Fruit fly (Drosophila melanogaster) whole organism, embryonic: ENCODE measurements around the gene CG32700.

Experiments
- CG10654 ChIP-seq: fragments of 200-800 bp; sonication (Bioruptor generic); optimal IDR thresholded peaks from 2 replicates; lab custom pipeline; 2016; ENCODE audit warnings: missing biosample characterization, missing genetic modification characterization
- CG10979 ChIP-seq: fragments of 200-800 bp; sonication (Bioruptor generic); optimal IDR thresholded peaks from 2 replicates; lab custom pipeline; 2018; ENCODE audit warnings: missing biosample characterization, mild to moderate bottlenecking, missing genetic modification characterization, moderate library complexity
- CG12659 ChIP-seq: fragments of 200-800 bp; sonication (Bioruptor generic); optimal IDR thresholded peaks from 3 replicates; lab custom pipeline; 2017; ENCODE audit warnings: mild to moderate bottlenecking, missing biosample characterization, missing genetic modification reagents, missing genetic modification characterization
- CG15073 ChIP-seq: fragments of 200-800 bp; sonication (Bioruptor generic); optimal IDR thresholded peaks from 2 replicates; lab custom pipeline; 2016; ENCODE audit warnings: missing biosample characterization, missing genetic modification characterization
- CG15269 ChIP-seq: fragments of 200-800 bp; sonication (Bioruptor generic); optimal IDR thresholded peaks from 2 replicates; lab custom pipeline; 2018; ENCODE audit warnings: missing biosample characterization, mild to moderate bottlenecking, missing genetic modification characterization, moderate library complexity
- CG15696 ChIP-seq: fragments of 200-800 bp; sonication (Bioruptor generic); optimal IDR thresholded peaks from 2 replicates; lab custom pipeline; 2019; ENCODE audit warnings: missing biosample characterization, mild to moderate bottlenecking, missing genetic modification characterization, moderate library complexity
- CG1792 ChIP-seq: fragments of 200-800 bp; sonication (Bioruptor generic); optimal IDR thresholded peaks from 2 replicates; lab custom pipeline; 2016; ENCODE audit warnings: missing biosample characterization, missing genetic modification characterization
- CG1832 ChIP-seq: fragments of 200-800 bp; sonication (Bioruptor generic); optimal IDR thresholded peaks from 2 replicates; lab custom pipeline; 2017; ENCODE audit warnings: missing biosample characterization, mild to moderate bottlenecking, missing genetic modification characterization, inconsistent platforms
- CG18764 ChIP-seq: fragments of 200-800 bp; sonication (Bioruptor generic); optimal IDR thresholded peaks from 3 replicates; lab custom pipeline; 2016; ENCODE audit warnings: missing biosample characterization, missing genetic modification characterization
- CG2678 ChIP-seq: fragments of 200-800 bp; sonication (Bioruptor generic); optimal IDR thresholded peaks from 3 replicates; lab custom pipeline; 2019; ENCODE audit warnings: missing biosample characterization, mild to moderate bottlenecking, missing genetic modification characterization, moderate library complexity
- CG3163 ChIP-seq: fragments of 200-800 bp; sonication (Bioruptor generic); optimal IDR thresholded peaks from 3 replicates; lab custom pipeline; 2016; ENCODE audit warnings: missing biosample characterization, missing genetic modification characterization
- CG34422 ChIP-seq: fragments of 200-800 bp; sonication (Bioruptor generic); IDR thresholded peaks from 3 replicates; pipeline ENCODE4 v1.3.6; 2022; ENCODE audit warnings: missing biosample characterization, missing genetic modification characterization
- CG4328 ChIP-seq: fragments of 200-800 bp; sonication (Bioruptor generic); optimal IDR thresholded peaks from 3 replicates; lab custom pipeline; 2017; ENCODE audit warnings: missing biosample characterization, missing genetic modification reagents, missing genetic modification characterization
- CG4730 ChIP-seq: fragments of 200-800 bp; sonication (Bioruptor generic); IDR thresholded peaks from 2 replicates; pipeline ENCODE4 v1.3.6; 2022; ENCODE audit warnings: missing biosample characterization, missing genetic modification characterization
- CG7271 ChIP-seq: fragments of 200-800 bp; sonication (Bioruptor generic); optimal IDR thresholded peaks from 2 replicates; lab custom pipeline; 2018; ENCODE audit warnings: missing biosample characterization, mild to moderate bottlenecking, missing genetic modification characterization, moderate library complexity
- CG7372 ChIP-seq: fragments of 200-800 bp; sonication (Bioruptor generic); IDR thresholded peaks from 2 replicates; pipeline ENCODE4 v1.3.6; 2022; ENCODE audit warnings: missing biosample characterization, missing genetic modification characterization
- CG7786 ChIP-seq: fragments of 200-800 bp; sonication (Bioruptor generic); optimal IDR thresholded peaks from 2 replicates; lab custom pipeline; 2016; ENCODE audit warnings: missing biosample characterization, missing genetic modification characterization
- CG7928 ChIP-seq: fragments of 200-800 bp; sonication (Bioruptor generic); optimal IDR thresholded peaks from 2 replicates; lab custom pipeline; 2017; ENCODE audit warnings: missing biosample characterization, mild to moderate bottlenecking, missing genetic modification characterization
- CG8478 ChIP-seq: fragments of >200 bp; optimal IDR thresholded peaks from 2 replicates; lab custom pipeline; 2018
- CG9797 ChIP-seq: fragments of 200-800 bp; sonication (Bioruptor generic); optimal IDR thresholded peaks from 3 replicates; lab custom pipeline; 2018; ENCODE audit warnings: missing biosample characterization, mild to moderate bottlenecking, missing genetic modification characterization
- CkIIα-i1 ChIP-seq: fragments of 200-800 bp; sonication (Bioruptor generic); IDR thresholded peaks from 2 replicates; pipeline ENCODE4 v1.3.6; 2022; ENCODE audit warnings: missing biosample characterization, missing genetic modification characterization
- D19B ChIP-seq: fragments of 200-800 bp; sonication (Bioruptor generic); optimal IDR thresholded peaks from 2 replicates; lab custom pipeline; 2017; ENCODE audit warnings: missing biosample characterization, mild to moderate bottlenecking, missing genetic modification characterization
- Fer1 ChIP-seq: fragments of 200-800 bp; sonication (Bioruptor generic); optimal IDR thresholded peaks from 2 replicates; lab custom pipeline; 2017; ENCODE audit warnings: missing biosample characterization, mild to moderate bottlenecking, missing genetic modification characterization
- Fer2 ChIP-seq: fragments of 200-800 bp; sonication (Bioruptor generic); optimal IDR thresholded peaks from 2 replicates; lab custom pipeline; 2018; ENCODE audit warnings: missing biosample characterization, mild to moderate bottlenecking, missing genetic modification characterization, moderate library complexity
- GATAe ChIP-seq: fragments of 200-800 bp; sonication (Bioruptor generic); conservative IDR thresholded peaks from 2 replicates; pipeline ENCODE4 v1.3.6; 2022; ENCODE audit warnings: missing biosample characterization, missing genetic modification characterization
- Hey ChIP-seq: fragments of 200-800 bp; sonication (Bioruptor generic); optimal IDR thresholded peaks from 3 replicates; lab custom pipeline; 2018; ENCODE audit warnings: missing biosample characterization, mild to moderate bottlenecking, missing genetic modification characterization
- Hmr ChIP-seq: fragments of 200-800 bp; sonication (Bioruptor generic); optimal IDR thresholded peaks from 3 replicates; lab custom pipeline; 2017; ENCODE audit warnings: mild to moderate bottlenecking, missing biosample characterization, missing genetic modification reagents, missing genetic modification characterization
- Hmx ChIP-seq: fragments of 200-800 bp; sonication (Bioruptor generic); optimal IDR thresholded peaks from 2 replicates; lab custom pipeline; 2016; ENCODE audit warnings: missing biosample characterization, missing genetic modification characterization
- Hr51 ChIP-seq, 2 experiments: fragments of 200-800 bp; sonication (Bioruptor generic); optimal IDR thresholded peaks; 2 replicates in 1 of 2; 3 replicates in 1 of 2; lab custom pipeline; 2016 to 2018; ENCODE audit warnings: missing biosample characterization in 2 of 2, missing genetic modification characterization in 2 of 2, mild to moderate bottlenecking in 1 of 2, moderate library complexity in 1 of 2
- MESR4 ChIP-seq: fragments of 200-800 bp; sonication (Bioruptor generic); optimal IDR thresholded peaks from 2 replicates; lab custom pipeline; 2018; ENCODE audit warnings: missing biosample characterization, mild to moderate bottlenecking, missing genetic modification characterization, moderate library complexity
- Meics ChIP-seq: fragments of 200-800 bp; sonication (Bioruptor generic); optimal IDR thresholded peaks from 2 replicates; lab custom pipeline; 2017; ENCODE audit warnings: missing biosample characterization, mild to moderate bottlenecking, missing genetic modification characterization
- Poxn ChIP-seq: fragments of 200-800 bp; sonication (Bioruptor generic); IDR thresholded peaks from 2 replicates; pipeline ENCODE4 v1.3.6; 2022; ENCODE audit warnings: missing biosample characterization, missing genetic modification characterization
- Stat92E ChIP-seq, 3 experiments: fragments of >200 bp in 2 of 3; fragments of 200-800 bp in 1 of 3; sonication (Bioruptor generic) in 1 of 3; optimal IDR thresholded peaks; 2 replicates each; lab custom pipeline; 2017 to 2019; ENCODE audit warnings: missing biosample characterization in 3 of 3, missing genetic modification characterization in 3 of 3, mild to moderate bottlenecking in 1 of 3, moderate library complexity in 1 of 3
- YL-1 ChIP-seq: fragments of 200-800 bp; sonication (Bioruptor generic); optimal IDR thresholded peaks from 3 replicates; lab custom pipeline; 2017; ENCODE audit warnings: missing biosample characterization, mild to moderate bottlenecking, missing genetic modification characterization
- cad ChIP-seq: fragments of >200 bp; optimal IDR thresholded peaks from 2 replicates; lab custom pipeline; 2017; ENCODE audit warnings: missing biosample characterization, missing genetic modification characterization
- cas ChIP-seq: fragments of 200-800 bp; sonication (Bioruptor generic); IDR thresholded peaks from 2 replicates; pipeline ENCODE4 v1.3.6; 2022; ENCODE audit warnings: missing biosample characterization, missing genetic modification characterization
- caup ChIP-seq: fragments of 200-800 bp; sonication (Bioruptor generic); optimal IDR thresholded peaks from 3 replicates; lab custom pipeline; 2017; ENCODE audit warnings: missing biosample characterization, mild to moderate bottlenecking, missing genetic modification characterization, moderate library complexity; ENCODE audit not compliant: severe bottlenecking
- fu2 ChIP-seq: fragments of 200-800 bp; sonication (Bioruptor generic); optimal IDR thresholded peaks from 2 replicates; lab custom pipeline; 2016; ENCODE audit warnings: missing biosample characterization, missing genetic modification characterization
- ken ChIP-seq: fragments of 200-800 bp; sonication (Bioruptor generic); IDR thresholded peaks from 3 replicates; pipeline ENCODE4 v1.3.6; 2022; ENCODE audit warnings: missing biosample characterization, missing genetic modification characterization
- odd ChIP-seq: fragments of 200-800 bp; sonication (Bioruptor generic); optimal IDR thresholded peaks from 2 replicates; lab custom pipeline; 2017; ENCODE audit warnings: missing biosample characterization, mild to moderate bottlenecking, missing genetic modification characterization
- p53 ChIP-seq: fragments of 200-800 bp; sonication (Bioruptor generic); optimal IDR thresholded peaks from 2 replicates; lab custom pipeline; 2016; ENCODE audit warnings: missing biosample characterization, missing genetic modification characterization
- pita ChIP-seq: fragments of 200-800 bp; sonication (Bioruptor generic); optimal IDR thresholded peaks from 2 replicates; lab custom pipeline; 2017; ENCODE audit warnings: missing biosample characterization, mild to moderate bottlenecking, missing genetic modification characterization
- pum ChIP-seq: fragments of 200-800 bp; sonication (Bioruptor generic); optimal IDR thresholded peaks from 2 replicates; lab custom pipeline; 2016; ENCODE audit warnings: missing biosample characterization, missing genetic modification characterization
- stc ChIP-seq: fragments of 200-800 bp; sonication (Bioruptor generic); IDR thresholded peaks from 2 replicates; pipeline ENCODE4 v1.3.6; 2022; ENCODE audit warnings: missing biosample characterization, missing genetic modification characterization
- tio ChIP-seq: fragments of 200-800 bp; sonication (Bioruptor generic); optimal IDR thresholded peaks from 2 replicates; lab custom pipeline; 2017; ENCODE audit warnings: missing biosample characterization, missing genetic modification characterization, inconsistent platforms
- tll ChIP-seq, 2 experiments: fragments of 200-800 bp in 1 of 2; fragments of >200 bp in 1 of 2; sonication (Bioruptor generic) in 1 of 2; optimal IDR thresholded peaks; 2 replicates each; lab custom pipeline; 2017 to 2019; ENCODE audit warnings: missing biosample characterization in 2 of 2, missing genetic modification characterization in 2 of 2, mild to moderate bottlenecking in 1 of 2, moderate library complexity in 1 of 2
- tup ChIP-seq: fragments of 200-800 bp; sonication (Bioruptor generic); optimal IDR thresholded peaks from 2 replicates; lab custom pipeline; 2016; ENCODE audit warnings: missing biosample characterization, mild to moderate bottlenecking, missing genetic modification characterization, moderate library complexity
- vvl ChIP-seq: fragments of 200-800 bp; sonication (Bioruptor generic); IDR thresholded peaks from 2 replicates; pipeline ENCODE4 v1.3.6; 2022; ENCODE audit warnings: missing biosample characterization, missing genetic modification characterization
- yki ChIP-seq: fragments of >200 bp; optimal IDR thresholded peaks from 3 replicates; lab custom pipeline; 2018

Gene CG32700

DNA sequence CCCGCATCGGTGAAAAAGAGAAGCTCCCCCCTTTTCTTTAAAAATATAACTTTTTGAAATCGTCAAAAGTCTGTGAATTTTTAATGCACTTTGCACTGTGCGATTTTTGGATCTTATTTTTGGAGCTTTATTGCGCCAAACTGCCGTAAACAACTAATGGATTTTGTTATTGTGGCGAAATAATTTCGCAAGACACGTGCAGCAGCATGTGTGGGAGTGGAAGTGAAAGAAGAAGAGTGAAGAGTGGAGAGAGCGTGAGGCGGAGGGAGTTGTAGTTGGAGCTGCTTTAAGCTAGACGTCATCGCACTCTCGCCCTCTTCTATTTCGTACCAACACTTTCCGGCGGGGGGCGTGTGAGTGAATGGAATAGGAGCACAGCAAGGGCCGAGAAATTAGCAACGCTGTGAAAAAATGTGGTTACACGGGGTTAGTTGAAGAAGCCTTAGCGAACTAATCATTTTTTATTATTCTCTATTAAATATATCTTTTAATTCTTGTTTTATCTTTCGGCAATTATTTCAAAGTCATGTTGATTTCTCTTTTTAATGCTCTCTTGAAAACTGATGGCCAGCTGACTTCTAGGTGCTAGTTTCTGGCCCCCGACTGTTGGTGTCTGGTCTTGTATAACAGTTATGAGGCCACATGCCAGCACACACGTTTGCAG is 32.9 kb upstream of the CG32700 start (continued):
- TF ChIP-seq caup (GFP tag; lab: Kevin White, UChicago) = peak; percentile 95
- TF ChIP-seq CG2678 = peak; percentile 98
- TF ChIP-seq fu2 (GFP tag; lab: Kevin White, UChicago) = peak; percentile 7
- peak; percentile 75 for TF ChIP-seq tup
- peak; percentile 44 to 96 for TF ChIP-seq Hr51 (GFP tag; optimal IDR thresholded peaks at IDR 0.05; lab: Kevin White, UChicago)
- peak; percentile 97 for TF ChIP-seq Hmr (GFP tag; lab: Kevin White, UChicago)
- peak; percentile 93 for TF ChIP-seq stc (GFP tag; lab: Robert Waterston, UW)
- TF ChIP-seq Fer1 (GFP tag; lab: Kevin White, UChicago) = peak; percentile 97
- TF ChIP-seq GATAe (GFP tag; lab: Robert Waterston, UW) = peak; percentile 77
- TF ChIP-seq D19B = peak; percentile 90
- TF ChIP-seq cad (GFP tag; lab: Kevin White, UChicago) = no peak
- TF ChIP-seq CG4730 (GFP tag; lab: Robert Waterston, UW) = peak; percentile 91
- no peak for TF ChIP-seq CG1832
- peak; percentile 65 for TF ChIP-seq Hey
- no peak for TF ChIP-seq yki
- peak; percentile 84 for TF ChIP-seq cas (GFP tag; lab: Robert Waterston, UW)
- peak; percentile 92 for TF ChIP-seq CG7372 (GFP tag; lab: Robert Waterston, UW)
- TF ChIP-seq Hmx (GFP tag; lab: Kevin White, UChicago) = peak; percentile 72
- TF ChIP-seq CG7928 (GFP tag; lab: Kevin White, UChicago) = peak; percentile 73
- TF ChIP-seq vvl (GFP tag; lab: Robert Waterston, UW) = peak; percentile 96
- TF ChIP-seq CG8478 (lab: Kevin White, UChicago) = no peak
- peak; percentile 96 for TF ChIP-seq CG4328 (GFP tag; lab: Kevin White, UChicago)
- TF ChIP-seq CG15073 (GFP tag; lab: Kevin White, UChicago) = peak; percentile 19
- TF ChIP-seq Poxn = peak; percentile 83
- peak; percentile 93 for TF ChIP-seq CG10979 (tag; lab: Kevin White, UChicago)
- peak; percentile 69 for TF ChIP-seq CG15696 (tag; lab: Kevin White, UChicago)
- peak; percentile 38 for TF ChIP-seq CG9797 (GFP tag; lab: Kevin White, UChicago)
- peak; percentile 97 for TF ChIP-seq CG12659 (GFP tag; lab: Kevin White, UChicago)
- peak; percentile 31 for TF ChIP-seq MESR4 (GFP tag; lab: Kevin White, UChicago)
- peak; percentile 80 for TF ChIP-seq CG18764 (GFP tag; lab: Kevin White, UChicago)
- no peak for TF ChIP-seq pita (GFP tag; lab: Kevin White, UChicago)
- TF ChIP-seq p53 (GFP tag; lab: Kevin White, UChicago) = no peak
- TF ChIP-seq CG15269 = peak; percentile 97
- TF ChIP-seq tll (GFP tag; optimal IDR thresholded peaks at IDR 0.05; lab: Kevin White, UChicago) = no peak
- peak; percentile 81 for TF ChIP-seq ken (GFP tag; lab: Robert Waterston, UW)
- TF ChIP-seq Fer2 (tag; lab: Kevin White, UChicago) = peak; percentile 85
- TF ChIP-seq Meics (GFP tag; lab: Kevin White, UChicago) = peak; percentile 96
- no peak for TF ChIP-seq CG1792
- peak; percentile 52 for TF ChIP-seq CG7786 (GFP tag; lab: Kevin White, UChicago)
- TF ChIP-seq Stat92E (GFP tag; optimal IDR thresholded peaks at IDR 0.05; lab: Kevin White, UChicago) = no peak
- peak; percentile 61 for TF ChIP-seq CG7271 (tag; lab: Kevin White, UChicago)
- TF ChIP-seq YL-1 (GFP tag; lab: Kevin White, UChicago) = peak; percentile 78
- TF ChIP-seq tio = peak; percentile 85
- peak; percentile 36; the same call in 1 of the 2 replicates for TF ChIP-seq CkIIα-i1 (GFP tag; lab: Robert Waterston, UW)
- TF ChIP-seq pum (GFP tag; lab: Kevin White, UChicago) = peak; percentile 46
- TF ChIP-seq odd = peak; percentile 92
- peak; percentile 82 for TF ChIP-seq CG10654 (GFP tag; lab: Kevin White, UChicago)
- peak; percentile 93 for TF ChIP-seq CG34422 (GFP tag; lab: Robert Waterston, UW)
- no peak for TF ChIP-seq CG3163
